Fruit fly (Drosophila melanogaster) whole organism, embryonic: ENCODE data around the gene CG14840.
A peak's percentile ranks its signal among the peaks of the same experiment; 100 is the strongest.

Experiments used
- CG10366 ChIP-seq: fragments of 200-800 bp; sonication (Bioruptor generic); IDR thresholded peaks from 2 replicates; pipeline ENCODE4 v1.3.6; 2022; ENCODE audit warnings: missing biosample characterization, missing genetic modification characterization
- CG11456 ChIP-seq: fragments of 200-800 bp; sonication (Bioruptor generic); IDR thresholded peaks from 3 replicates; pipeline ENCODE4 v1.3.6; 2022; ENCODE audit warnings: missing biosample characterization, missing genetic modification characterization
- CG11723 ChIP-seq: fragments of 200-800 bp; sonication (Bioruptor generic); optimal IDR thresholded peaks from 2 replicates; lab custom pipeline; 2017; ENCODE audit warnings: missing biosample characterization, mild to moderate bottlenecking, missing genetic modification characterization
- CG12236 ChIP-seq: fragments of 200-800 bp; sonication (Bioruptor generic); optimal IDR thresholded peaks from 2 replicates; lab custom pipeline; 2016; ENCODE audit warnings: missing biosample characterization, missing genetic modification characterization
- CG14050 ChIP-seq: fragments of 200-800 bp; sonication (Bioruptor generic); IDR thresholded peaks from 3 replicates; pipeline ENCODE4 v1.3.6; 2022; ENCODE audit warnings: missing biosample characterization, missing genetic modification characterization
- CG15011 ChIP-seq: fragments of 200-800 bp; sonication (Bioruptor generic); optimal IDR thresholded peaks from 3 replicates; lab custom pipeline; 2018; ENCODE audit warnings: missing biosample characterization, mild to moderate bottlenecking, missing genetic modification characterization
- CG15601 ChIP-seq: fragments of 200-800 bp; sonication (Bioruptor generic); optimal IDR thresholded peaks from 3 replicates; lab custom pipeline; 2019; ENCODE audit warnings: missing biosample characterization, mild to moderate bottlenecking, missing genetic modification characterization, moderate library complexity
- CG17186 ChIP-seq: fragments of 200-800 bp; sonication (Bioruptor generic); optimal IDR thresholded peaks from 3 replicates; lab custom pipeline; 2017; ENCODE audit warnings: missing biosample characterization, missing genetic modification reagents, missing genetic modification characterization
- CG18011 ChIP-seq: fragments of 200-800 bp; sonication (Bioruptor generic); optimal IDR thresholded peaks from 2 replicates; lab custom pipeline; 2017; ENCODE audit warnings: missing biosample characterization, missing genetic modification characterization, mild to moderate bottlenecking, moderate library complexity, missing genotype
- CG2202 ChIP-seq: fragments of 200-800 bp; sonication (Bioruptor generic); optimal IDR thresholded peaks from 2 replicates; lab custom pipeline; 2018; ENCODE audit warnings: missing biosample characterization, mild to moderate bottlenecking, missing genetic modification characterization
- CG3847 ChIP-seq: fragments of 200-800 bp; sonication (Bioruptor generic); IDR thresholded peaks from 2 replicates; pipeline ENCODE4 v1.3.6; 2022; ENCODE audit warnings: missing biosample characterization, missing genetic modification characterization
- CG3995 ChIP-seq: fragments of 200-800 bp; sonication (Bioruptor generic); optimal IDR thresholded peaks from 3 replicates; lab custom pipeline; 2016; ENCODE audit warnings: missing biosample characterization, missing genetic modification characterization
- CG42726 ChIP-seq: fragments of 200-800 bp; sonication (Bioruptor generic); IDR thresholded peaks from 2 replicates; pipeline ENCODE4 v1.3.6; 2022; ENCODE audit warnings: missing biosample characterization, missing genetic modification characterization; ENCODE audit not compliant: partially characterized antibody
- CG6254 ChIP-seq: fragments of 200-800 bp; sonication (Bioruptor generic); optimal IDR thresholded peaks from 3 replicates; lab custom pipeline; 2017; ENCODE audit warnings: mild to moderate bottlenecking, missing biosample characterization, missing genetic modification reagents, missing genetic modification characterization
- CG6654 ChIP-seq: fragments of 200-800 bp; sonication (Bioruptor generic); optimal IDR thresholded peaks from 2 replicates; lab custom pipeline; 2017; ENCODE audit warnings: missing biosample characterization, mild to moderate bottlenecking, missing genetic modification characterization
- CG7357 ChIP-seq: fragments of 200-800 bp; sonication (Bioruptor generic); IDR thresholded peaks from 3 replicates; pipeline ENCODE4 v1.3.6; 2022; ENCODE audit warnings: missing biosample characterization, missing genetic modification characterization
- CG8478 ChIP-seq: fragments of >200 bp; optimal IDR thresholded peaks from 2 replicates; lab custom pipeline; 2018
- CG8765 ChIP-seq: fragments of 200-800 bp; sonication (Bioruptor generic); IDR thresholded peaks from 2 replicates; pipeline ENCODE4 v1.3.6; 2022; ENCODE audit warnings: missing biosample characterization, missing genetic modification characterization
- CG9727 ChIP-seq: fragments of 200-800 bp; sonication (Bioruptor generic); optimal IDR thresholded peaks from 3 replicates; lab custom pipeline; 2017; ENCODE audit warnings: missing biosample characterization, mild to moderate bottlenecking, missing genetic modification characterization
- CG9797 ChIP-seq: fragments of 200-800 bp; sonication (Bioruptor generic); optimal IDR thresholded peaks from 3 replicates; lab custom pipeline; 2018; ENCODE audit warnings: missing biosample characterization, mild to moderate bottlenecking, missing genetic modification characterization
- ERR ChIP-seq: fragments of 200-800 bp; sonication (Bioruptor generic); optimal IDR thresholded peaks from 2 replicates; lab custom pipeline; 2016; ENCODE audit warnings: missing biosample characterization, missing genetic modification characterization
- H2.0 ChIP-seq: fragments of 200-800 bp; sonication (Bioruptor generic); IDR thresholded peaks from 2 replicates; pipeline ENCODE4 v1.3.6; 2022; ENCODE audit warnings: missing biosample characterization, missing genetic modification characterization
- Hr39 ChIP-seq: fragments of >200 bp; optimal IDR thresholded peaks from 2 replicates; lab custom pipeline; 2017
- Kr ChIP-seq: fragments of 200-800 bp; sonication (Bioruptor generic); optimal IDR thresholded peaks from 2 replicates; lab custom pipeline; 2017; ENCODE audit warnings: missing biosample characterization, mild to moderate bottlenecking, missing genetic modification characterization
- NFAT ChIP-seq: fragments of 200-800 bp; sonication (Bioruptor generic); IDR thresholded peaks from 2 replicates; pipeline ENCODE4 v1.3.6; 2022; ENCODE audit warnings: missing biosample characterization, missing genetic modification characterization
- Side ChIP-seq: fragments of 200-800 bp; sonication (Bioruptor generic); optimal IDR thresholded peaks from 2 replicates; lab custom pipeline; 2016; ENCODE audit warnings: missing biosample characterization, missing genetic modification characterization
- Sry-δ ChIP-seq: fragments of 200-800 bp; sonication (Bioruptor generic); optimal IDR thresholded peaks from 2 replicates; lab custom pipeline; 2016; ENCODE audit warnings: missing biosample characterization, missing genetic modification characterization
- YL-1 ChIP-seq: fragments of 200-800 bp; sonication (Bioruptor generic); optimal IDR thresholded peaks from 3 replicates; lab custom pipeline; 2017; ENCODE audit warnings: missing biosample characterization, mild to moderate bottlenecking, missing genetic modification characterization
- ato ChIP-seq: fragments of 200-800 bp; sonication (Bioruptor generic); IDR thresholded peaks from 2 replicates; pipeline ENCODE4 v1.3.6; 2022; ENCODE audit warnings: missing biosample characterization, missing genetic modification characterization; ENCODE audit not compliant: partially characterized antibody
- bsh ChIP-seq, 2 experiments: fragments of 200-800 bp; sonication (Bioruptor generic); optimal IDR thresholded peaks; 2 replicates each; lab custom pipeline; 2017 to 2018; ENCODE audit warnings: mild to moderate bottlenecking in 2 of 2, missing biosample characterization in 2 of 2, missing genetic modification characterization in 2 of 2, moderate library complexity in 1 of 2
- btn ChIP-seq: fragments of 200-800 bp; sonication (Bioruptor generic); optimal IDR thresholded peaks from 2 replicates; lab custom pipeline; 2016; ENCODE audit warnings: missing biosample characterization, missing genetic modification characterization
- cad ChIP-seq: fragments of >200 bp; optimal IDR thresholded peaks from 2 replicates; lab custom pipeline; 2017; ENCODE audit warnings: missing biosample characterization, missing genetic modification characterization
- caup ChIP-seq: fragments of 200-800 bp; sonication (Bioruptor generic); optimal IDR thresholded peaks from 3 replicates; lab custom pipeline; 2017; ENCODE audit warnings: missing biosample characterization, mild to moderate bottlenecking, missing genetic modification characterization, moderate library complexity; ENCODE audit not compliant: severe bottlenecking
- chinmo ChIP-seq: fragments of 200-800 bp; sonication (Bioruptor generic); IDR thresholded peaks from 4 replicates; pipeline ENCODE4 v1.3.6; 2022; ENCODE audit warnings: missing biosample characterization, missing genetic modification characterization; ENCODE audit not compliant: partially characterized antibody
- hkb ChIP-seq, 2 experiments: fragments of 200-800 bp in 1 of 2; fragments of >200 bp in 1 of 2; sonication (Bioruptor generic) in 1 of 2; IDR thresholded peaks in 1 of 2; optimal IDR thresholded peaks in 1 of 2; 2 replicates each; pipeline versions ENCODE4 v1.3.6 to Lab custom; 2017 to 2022; ENCODE audit warnings: missing biosample characterization in 1 of 2, missing genetic modification characterization in 1 of 2
- knrl ChIP-seq: fragments of 200-800 bp; sonication (Bioruptor generic); IDR thresholded peaks from 3 replicates; pipeline ENCODE4 v1.3.6; 2022; ENCODE audit warnings: missing biosample characterization, missing genetic modification characterization; ENCODE audit not compliant: partially characterized antibody
- lab ChIP-seq: fragments of 200-800 bp; sonication (Bioruptor generic); optimal IDR thresholded peaks from 3 replicates; lab custom pipeline; 2017; ENCODE audit warnings: missing biosample characterization, missing genetic modification characterization, mild to moderate bottlenecking, moderate library complexity, missing genetic modification reagents
- lmd ChIP-seq: fragments of 200-800 bp; sonication (Bioruptor generic); IDR thresholded peaks from 2 replicates; pipeline ENCODE4 v1.3.6; 2022; ENCODE audit warnings: missing biosample characterization, missing genetic modification characterization
- nerfin-1 ChIP-seq: fragments of 200-800 bp; sonication (Bioruptor generic); optimal IDR thresholded peaks from 3 replicates; lab custom pipeline; 2019; ENCODE audit warnings: missing biosample characterization, mild to moderate bottlenecking, missing genetic modification characterization, moderate library complexity
- nom ChIP-seq: fragments of 200-800 bp; sonication (Bioruptor generic); optimal IDR thresholded peaks from 2 replicates; lab custom pipeline; 2017; ENCODE audit warnings: missing biosample characterization, missing genetic modification characterization, mild to moderate bottlenecking, moderate library complexity, missing genetic modification reagents
- peb ChIP-seq: fragments of 200-800 bp; sonication (Bioruptor generic); IDR thresholded peaks from 2 replicates; pipeline ENCODE4 v1.3.6; 2022; ENCODE audit warnings: missing biosample characterization, missing genetic modification characterization
- phol ChIP-seq: fragments of 200-800 bp; sonication (Bioruptor generic); optimal IDR thresholded peaks from 3 replicates; lab custom pipeline; 2018; ENCODE audit warnings: missing biosample characterization, mild to moderate bottlenecking, missing genetic modification characterization, moderate library complexity
- pita ChIP-seq: fragments of 200-800 bp; sonication (Bioruptor generic); optimal IDR thresholded peaks from 2 replicates; lab custom pipeline; 2017; ENCODE audit warnings: missing biosample characterization, mild to moderate bottlenecking, missing genetic modification characterization
- pnt ChIP-seq: fragments of 200-800 bp; sonication (Bioruptor generic); optimal IDR thresholded peaks from 3 replicates; lab custom pipeline; 2016; ENCODE audit warnings: missing biosample characterization, missing genetic modification characterization
- pum ChIP-seq: fragments of 200-800 bp; sonication (Bioruptor generic); optimal IDR thresholded peaks from 2 replicates; lab custom pipeline; 2016; ENCODE audit warnings: missing biosample characterization, missing genetic modification characterization
- shn ChIP-seq: fragments of 200-800 bp; sonication (Bioruptor generic); optimal IDR thresholded peaks from 3 replicates; lab custom pipeline; 2016; ENCODE audit warnings: missing biosample characterization, missing genetic modification characterization
- ssp ChIP-seq: fragments of 200-800 bp; sonication (Bioruptor generic); IDR thresholded peaks from 2 replicates; pipeline ENCODE4 v1.3.6; 2022; ENCODE audit warnings: missing biosample characterization, missing genetic modification characterization
- wor ChIP-seq: fragments of 200-800 bp; sonication (Bioruptor generic); IDR thresholded peaks from 2 replicates; pipeline ENCODE4 v1.3.6; 2022; ENCODE audit warnings: missing biosample characterization, missing genetic modification characterization
- z ChIP-seq: fragments of 200-800 bp; sonication (Bioruptor generic); IDR thresholded peaks from 3 replicates; pipeline ENCODE4 v1.3.6; 2022; ENCODE audit warnings: missing biosample characterization, missing genetic modification characterization
- zen2 ChIP-seq: fragments of 200-800 bp; sonication (Bioruptor generic); IDR thresholded peaks from 3 replicates; pipeline ENCODE4 v1.3.6; 2022; ENCODE audit warnings: missing biosample characterization, missing genetic modification characterization; ENCODE audit not compliant: partially characterized antibody

Gene CG14840

DNA sequence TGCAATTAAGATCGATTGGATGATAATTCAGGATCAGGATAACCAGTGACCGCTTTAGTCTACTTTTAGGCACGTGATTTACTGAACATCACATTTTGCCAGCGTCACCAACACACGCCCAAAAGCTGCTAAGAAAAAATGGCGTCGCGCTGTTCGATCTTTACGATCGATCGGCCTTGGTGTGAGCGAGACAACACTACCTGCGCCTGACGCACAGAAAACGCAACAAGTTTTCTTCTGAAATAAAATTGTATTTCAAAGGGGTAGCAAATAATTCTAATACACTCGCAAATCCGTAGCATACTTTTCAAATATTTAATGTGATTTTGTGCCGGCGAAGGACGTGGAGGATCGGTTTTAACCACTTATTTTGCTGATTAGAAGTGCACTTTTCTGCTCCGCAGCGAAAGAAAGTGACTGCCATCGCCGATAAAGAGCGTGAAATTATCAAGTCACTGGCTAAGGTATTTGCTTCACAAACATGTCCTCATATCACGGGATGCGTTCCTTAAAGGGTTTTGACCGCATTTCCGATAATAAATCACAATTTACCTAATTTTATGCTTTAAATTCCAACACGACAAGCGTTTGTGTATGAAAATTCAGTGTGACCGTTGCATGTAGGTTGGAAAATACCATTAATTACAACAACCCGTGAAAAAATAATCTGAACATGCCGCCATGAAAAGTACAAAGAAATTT is 47.1 kb upstream of the CG14840 start (continued):
- TF ChIP-seq bsh (GFP tag; optimal IDR thresholded peaks at IDR 0.05; lab: Kevin White, UChicago) (peak in 1 of 2 experiments; percentile 5), CG17186 (GFP tag; lab: Kevin White, UChicago) (peak; percentile 18), CG7357 (no peak), Side (GFP tag; lab: Kevin White, UChicago) (no peak), CG6254 (no peak), CG9727 (GFP tag; lab: Kevin White, UChicago) (no peak), shn (GFP tag; lab: Kevin White, UChicago) (no peak), phol (tag; lab: Kevin White, UChicago) (peak; percentile 91), Hr39 (lab: Kevin White, UChicago) (no peak), H2.0 (no peak), hkb (optimal IDR thresholded peaks at IDR 0.05; lab: Kevin White, UChicago) (no peak), hkb (GFP tag; IDR thresholded peaks at IDR 0.05; lab: Robert Waterston, UW) (no peak), lmd (GFP tag; lab: Robert Waterston, UW) (no peak), zen2 (GFP tag; lab: Robert Waterston, UW) (no peak), z (no peak), CG8765 (no peak), nerfin-1 (peak; percentile 97), knrl (GFP tag; lab: Robert Waterston, UW) (no peak), pita (GFP tag; lab: Kevin White, UChicago) (no peak), wor (GFP tag; lab: Robert Waterston, UW) (no peak), ato (GFP tag; lab: Robert Waterston, UW) (no peak), CG11456 (no peak), CG15011 (no peak), CG18011 (GFP tag; lab: Kevin White, UChicago) (no peak), ssp (GFP tag; lab: Robert Waterston, UW) (no peak), CG10366 (no peak), peb (no peak), CG3995 (GFP tag; lab: Kevin White, UChicago) (peak; percentile 35), cad (GFP tag; lab: Kevin White, UChicago) (peak; percentile 58), CG9797 (GFP tag; lab: Kevin White, UChicago) (no peak), ERR (GFP tag; lab: Kevin White, UChicago) (no peak), CG3847 (GFP tag; lab: Robert Waterston, UW) (no peak), CG14050 (GFP tag; lab: Robert Waterston, UW) (no peak), CG11723 (GFP tag; lab: Kevin White, UChicago) (no peak), nom (GFP tag; lab: Kevin White, UChicago) (no peak), CG8478 (lab: Kevin White, UChicago) (peak; percentile 26), pum (GFP tag; lab: Kevin White, UChicago) (no peak), NFAT (GFP tag; lab: Robert Waterston, UW) (no peak), CG15601 (tag; lab: Kevin White, UChicago) (no peak), pnt (GFP tag; lab: Kevin White, UChicago) (no peak), CG6654 (no peak), Kr (GFP tag; lab: Kevin White, UChicago) (peak; percentile 87), lab (GFP tag; lab: Kevin White, UChicago) (no peak), btn (GFP tag; lab: Kevin White, UChicago) (no peak), Sry-δ (GFP tag; lab: Kevin White, UChicago) (no peak), CG42726 (GFP tag; lab: Robert Waterston, UW) (0 out of 2 replicates have a peak, but pooled peaks have one; percentile 36), CG12236 (GFP tag; lab: Kevin White, UChicago) (no peak), YL-1 (GFP tag; lab: Kevin White, UChicago) (peak; percentile 28), CG2202 (tag; lab: Kevin White, UChicago) (no peak), caup (no peak), chinmo (0 out of 4 replicates have a peak, but pooled peaks have one; percentile 72)
